Fruit fly (Drosophila melanogaster): ENCODE data around the gene ranshi.

The ranshi gene

DNA sequence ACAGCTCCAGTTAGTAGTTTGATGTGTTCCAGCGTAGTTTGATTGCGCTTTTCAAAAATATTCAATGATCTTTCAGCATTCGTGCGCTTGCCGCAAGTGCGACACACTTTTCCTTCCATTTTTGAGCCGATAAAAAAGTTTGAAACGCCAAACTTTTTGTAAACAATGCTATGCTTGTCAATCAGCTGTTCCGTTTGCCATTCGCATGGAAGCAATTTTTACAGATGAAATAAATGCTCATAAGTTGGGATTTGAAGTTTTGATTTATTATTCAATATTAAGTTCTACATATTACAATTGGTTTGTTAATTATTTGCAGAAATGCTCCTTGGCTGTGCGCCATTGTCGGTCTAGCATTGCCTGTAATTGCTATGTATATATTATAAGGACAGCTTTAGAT lies at the start of gene ranshi:
TSS of gene ranshi (minus strand) at position 152 of the 400 bp plus-strand sequence.
- TF ChIP-seq CG17801 (GFP tag; optimal IDR thresholded peaks at IDR 0.05; ENCODE audit: partially characterized antibody), result no peak

DNA sequence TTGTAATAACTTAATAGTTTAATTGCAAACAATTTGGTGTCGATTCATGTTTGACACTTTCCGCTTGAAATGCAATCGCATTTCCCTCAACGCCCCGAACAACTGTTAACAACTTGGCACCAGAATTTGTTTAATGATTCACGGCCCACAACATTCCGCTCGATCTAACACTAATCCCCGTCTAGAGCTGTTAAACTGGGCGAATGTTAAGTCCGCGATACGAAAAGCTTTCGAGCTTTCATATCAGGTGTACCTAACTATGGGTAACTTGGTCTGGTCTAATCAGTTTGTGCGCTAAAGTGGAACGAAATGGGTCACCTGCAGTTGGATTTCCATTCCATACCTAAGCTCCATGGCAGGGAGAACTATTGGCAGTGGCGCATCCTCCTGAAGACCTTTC lies 43.6 kb upstream of the ranshi start, which contains the start of gene CG34301:
TSS of gene CG34301 (plus strand) at position 301 of the 400 bp plus-strand sequence.
- TF ChIP-seq CG17801 (GFP tag; optimal IDR thresholded peaks at IDR 0.05; ENCODE audit: partially characterized antibody), result no peak

DNA sequence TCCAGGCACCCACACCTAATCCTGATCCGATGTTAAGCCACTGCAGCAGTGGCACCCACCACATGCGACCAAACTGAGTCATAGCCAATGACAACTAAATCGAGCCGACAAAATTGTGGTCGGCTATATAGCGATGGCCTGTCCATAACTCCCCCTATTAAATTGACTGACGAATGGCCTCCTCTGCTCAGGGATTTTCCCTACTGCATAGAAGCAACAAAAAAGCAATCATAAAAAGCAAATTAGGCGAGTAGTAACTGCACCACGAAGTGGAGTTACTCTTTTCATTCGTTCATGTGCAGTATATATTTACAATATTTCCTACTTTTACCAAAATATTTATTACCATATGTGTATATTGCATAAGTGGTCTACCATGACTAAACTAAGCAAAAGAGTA lies 43.1 kb upstream of the ranshi start, which contains the start of gene CG13318:
TSS of gene CG13318 (minus strand) at position 101 of the 400 bp plus-strand sequence.
- no peak for TF ChIP-seq CG17801 (GFP tag; optimal IDR thresholded peaks at IDR 0.05; ENCODE audit: partially characterized antibody)

DNA sequence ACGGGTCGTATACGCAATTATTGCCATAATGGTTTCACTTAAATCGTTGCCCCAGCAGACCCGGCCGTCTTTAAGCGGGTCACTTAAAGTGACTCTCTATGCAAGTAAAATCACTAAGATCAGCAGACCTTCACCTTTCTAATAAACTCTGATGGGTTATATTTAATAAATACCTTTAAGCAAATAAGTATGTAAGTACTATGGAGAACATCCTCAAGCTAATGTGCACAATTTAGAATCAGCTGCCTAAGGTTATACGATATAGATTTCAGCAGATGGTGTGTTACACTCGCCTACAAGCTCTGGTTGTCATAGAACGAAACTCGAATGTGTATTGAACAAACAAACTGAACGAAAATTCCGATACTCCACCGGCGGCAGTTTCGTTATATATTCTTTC lies 39.6 kb upstream of the ranshi start, which contains the start of gene CG8236:
TSS of gene CG8236 (plus strand) at position 301 of the 400 bp plus-strand sequence.
- TF ChIP-seq CG17801 (GFP tag; optimal IDR thresholded peaks at IDR 0.05; ENCODE audit: partially characterized antibody), result no peak

DNA sequence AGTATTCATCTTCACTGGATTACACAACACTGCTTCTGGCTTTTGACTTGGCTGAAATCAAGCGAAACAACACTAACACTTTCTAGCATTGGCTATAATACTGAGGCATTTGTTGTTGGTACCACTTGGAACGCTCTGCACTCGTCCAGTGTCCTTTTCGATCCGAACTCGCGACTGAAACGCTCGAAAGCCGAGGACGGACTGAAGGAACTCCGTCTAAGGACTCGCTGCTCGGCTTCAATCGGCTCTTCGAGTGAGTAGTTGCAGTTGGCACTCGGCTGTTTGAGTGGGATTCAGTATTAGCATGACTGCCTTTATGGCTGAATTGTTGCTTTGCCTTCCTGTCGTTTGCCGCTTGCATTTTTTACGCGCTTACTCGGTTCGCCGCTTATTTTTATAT lies 38.5 kb upstream of the ranshi start, which contains the start of the genes CG34135 and CG11768:
TSS of gene CG34135 (minus strand) at position 194 of the 400 bp plus-strand sequence.
TSS of gene CG11768 (minus strand) at position 203 of the 400 bp plus-strand sequence.
- TF ChIP-seq CG17801 (GFP tag; optimal IDR thresholded peaks at IDR 0.05; ENCODE audit: partially characterized antibody), result no peak

DNA sequence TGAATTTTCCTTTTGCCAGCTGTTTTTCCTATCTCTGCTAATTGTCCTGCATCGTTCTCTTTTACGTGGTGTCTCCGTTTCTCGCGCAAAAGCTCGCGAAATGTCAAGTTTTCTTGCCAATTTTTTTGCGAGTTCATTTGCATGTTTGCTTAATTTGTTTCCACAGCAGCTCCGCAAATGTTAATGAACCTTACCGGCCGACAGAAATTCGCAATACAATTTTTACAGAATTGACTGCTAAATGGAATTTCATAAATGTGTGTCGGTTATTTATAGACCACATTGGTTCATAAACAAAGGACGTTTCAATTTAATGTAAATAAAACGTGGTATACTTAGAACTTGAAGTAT lies 19.3 kb upstream of the ranshi start:
- TF ChIP-seq CG17801 (GFP tag; optimal IDR thresholded peaks at IDR 0.05; ENCODE audit: partially characterized antibody), result no peak

DNA sequence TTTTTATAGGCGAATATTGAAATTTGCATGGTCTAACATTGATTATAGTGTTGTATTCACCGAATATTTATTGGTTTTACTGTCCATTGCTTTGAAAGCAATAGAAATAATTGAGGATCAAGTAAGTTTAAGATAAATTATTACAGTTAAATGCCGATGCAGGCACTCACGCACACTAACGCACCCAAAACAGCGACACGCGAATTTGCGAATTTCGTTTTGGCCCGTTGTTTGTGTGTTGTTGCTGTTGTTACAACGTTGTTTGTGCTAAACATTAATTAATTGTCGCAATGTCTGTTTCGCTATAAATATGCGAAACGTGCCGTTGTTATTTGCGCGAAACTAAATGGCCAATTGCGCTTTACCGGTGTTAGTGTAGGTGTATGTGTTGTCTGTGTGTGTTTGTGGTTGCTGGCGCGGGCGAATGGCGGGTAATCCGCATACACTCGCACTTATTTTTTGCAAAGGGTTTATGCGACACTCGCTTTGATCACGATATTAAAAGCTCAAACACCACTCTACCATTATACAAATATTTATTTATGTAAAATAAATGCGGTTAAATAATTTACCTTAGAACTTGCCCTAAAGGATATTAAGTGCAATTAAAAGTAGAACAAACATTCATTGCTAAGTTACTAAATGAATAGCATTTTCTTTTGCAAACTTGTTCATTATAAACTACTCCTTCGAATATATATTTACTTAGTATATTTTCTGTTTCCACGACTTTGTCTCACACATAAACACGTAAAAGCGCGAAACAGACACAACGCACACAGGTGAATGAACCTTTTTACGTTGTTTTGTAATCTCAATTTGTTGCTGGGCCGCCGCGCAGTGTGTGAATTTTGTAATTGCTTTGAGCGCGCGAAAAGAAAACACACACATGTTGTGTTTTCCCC lies 18.6 kb upstream of the ranshi start:
- TF ChIP-seq CG17801 (GFP tag; optimal IDR thresholded peaks at IDR 0.05; ENCODE audit: partially characterized antibody), result peak; percentile 91

DNA sequence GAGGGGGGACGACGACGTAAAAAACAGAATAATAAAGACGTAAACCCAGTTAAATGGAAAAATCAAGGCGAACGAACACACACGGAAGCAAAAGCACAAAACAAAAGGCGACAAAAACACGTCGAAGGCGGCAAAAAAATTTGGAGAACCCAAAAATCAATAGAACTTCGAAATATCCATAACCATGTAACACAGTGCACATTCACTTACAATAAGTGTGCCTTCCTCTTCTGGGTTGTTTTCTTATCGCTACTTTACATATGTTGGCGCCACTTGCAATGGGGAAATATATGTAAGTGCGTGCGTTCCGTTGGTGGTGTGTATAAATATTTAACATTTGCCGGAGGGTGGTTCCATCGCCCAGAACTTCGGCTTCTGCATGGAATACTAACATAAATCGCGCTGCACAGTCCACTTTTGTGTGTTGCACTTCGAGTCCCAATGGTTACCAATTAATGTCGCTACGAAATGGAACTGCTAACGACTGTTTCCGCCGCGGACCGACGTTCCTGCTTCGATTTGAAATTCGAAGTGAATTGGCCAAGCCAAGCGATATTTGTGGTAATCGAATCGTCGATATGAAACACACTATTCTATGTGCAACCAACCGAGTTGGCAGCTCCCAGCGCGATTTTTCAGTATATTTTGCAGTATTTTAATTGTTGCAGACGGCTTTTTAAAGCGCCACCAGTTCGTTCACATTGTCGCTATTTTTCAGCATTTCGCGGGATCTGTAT lies 17.8 kb upstream of the ranshi start, which contains the start of the genes CG9801 and Nasp:
TSS of gene CG9801 (minus strand) at position 542 of the 737 bp plus-strand sequence.
TSS of gene Nasp (plus strand) at position 665 of the 737 bp plus-strand sequence.
- no peak for TF ChIP-seq CG17801 (GFP tag; optimal IDR thresholded peaks at IDR 0.05; ENCODE audit: partially characterized antibody)

DNA sequence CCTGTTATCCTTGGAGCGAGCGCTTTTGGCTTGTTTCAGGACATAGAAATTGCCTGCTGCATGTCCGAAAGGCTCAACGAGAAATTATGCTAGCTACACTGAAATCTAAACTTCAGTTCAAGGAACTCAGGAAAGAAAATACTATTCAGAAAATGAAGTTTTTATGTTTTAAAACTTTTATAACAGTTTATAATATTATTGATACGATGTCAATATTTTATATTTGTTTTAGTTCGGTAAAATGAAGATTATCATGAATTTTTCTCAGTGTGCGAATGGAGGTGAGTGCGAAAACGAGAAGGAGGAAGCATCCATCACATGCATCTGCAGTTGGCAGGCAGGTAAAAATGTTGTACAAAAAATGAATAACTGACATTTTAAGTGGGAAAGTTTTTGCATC lies 16.9 kb upstream of the ranshi start:
- TF ChIP-seq CG17801 (GFP tag; optimal IDR thresholded peaks at IDR 0.05; ENCODE audit: partially characterized antibody), result peak; percentile 78

DNA sequence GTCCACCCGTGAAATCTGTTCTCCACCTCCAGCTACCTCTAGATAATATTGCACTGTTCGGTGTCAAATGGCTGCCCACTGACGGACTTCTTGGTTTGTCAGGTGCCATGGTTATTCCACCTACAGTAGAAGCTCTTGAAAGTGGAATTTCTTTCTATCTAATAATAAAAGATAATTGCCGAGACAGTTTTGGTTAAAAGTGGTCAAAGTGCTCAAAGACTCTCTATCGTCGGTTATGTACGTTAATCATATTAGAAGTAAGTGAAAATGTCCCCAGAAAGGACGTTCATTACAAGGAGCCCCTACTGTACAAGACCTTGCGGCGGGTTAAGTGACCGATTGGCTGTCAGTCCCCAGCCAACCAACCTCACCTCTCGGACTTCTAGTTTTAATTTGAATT lies 14.7 kb upstream of the ranshi start:
- peak; percentile 38 for TF ChIP-seq CG17801 (GFP tag; optimal IDR thresholded peaks at IDR 0.05; ENCODE audit: partially characterized antibody)

DNA sequence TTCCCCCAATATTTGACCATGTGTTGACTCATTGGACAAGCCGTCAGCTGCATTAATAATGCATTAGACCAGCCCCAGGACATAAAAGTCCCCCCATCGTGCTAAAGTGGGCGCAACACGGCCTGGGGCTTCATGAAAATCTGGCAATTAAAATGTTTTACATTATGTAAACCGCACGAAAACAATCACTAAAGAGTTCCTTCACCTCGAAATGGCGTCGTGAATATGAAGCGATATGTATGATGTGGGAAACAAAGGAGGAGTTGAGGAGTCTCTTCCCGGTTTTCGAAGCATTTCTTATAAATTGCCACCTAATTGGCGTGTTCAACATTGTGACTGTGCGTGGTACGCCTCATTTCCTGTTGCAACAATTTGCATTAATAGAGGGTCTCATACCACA lies 13.2 kb upstream of the ranshi start:
- no peak for TF ChIP-seq CG17801 (GFP tag; optimal IDR thresholded peaks at IDR 0.05; ENCODE audit: partially characterized antibody)

DNA sequence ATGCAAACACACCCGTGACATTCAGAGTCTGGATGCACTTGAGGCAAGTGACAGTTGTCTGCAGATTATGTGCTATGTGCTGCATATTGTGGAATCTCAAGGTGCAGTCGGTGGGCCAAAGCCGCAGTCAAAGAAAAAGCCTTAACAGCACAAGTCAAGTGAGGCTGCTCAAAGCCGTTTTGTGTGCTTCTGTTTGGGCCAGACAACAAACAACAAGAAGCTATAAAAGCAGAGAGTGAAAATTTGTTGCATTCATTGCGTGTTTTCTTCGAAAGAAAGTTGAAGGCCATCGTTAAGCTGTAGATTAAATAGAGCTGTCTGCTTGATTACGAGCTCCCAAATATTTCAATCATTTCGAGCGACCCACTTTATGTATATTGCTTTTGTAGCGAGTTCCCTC lies 12.4 kb upstream of the ranshi start:
- TF ChIP-seq CG17801 (GFP tag; optimal IDR thresholded peaks at IDR 0.05; ENCODE audit: partially characterized antibody), result no peak

DNA sequence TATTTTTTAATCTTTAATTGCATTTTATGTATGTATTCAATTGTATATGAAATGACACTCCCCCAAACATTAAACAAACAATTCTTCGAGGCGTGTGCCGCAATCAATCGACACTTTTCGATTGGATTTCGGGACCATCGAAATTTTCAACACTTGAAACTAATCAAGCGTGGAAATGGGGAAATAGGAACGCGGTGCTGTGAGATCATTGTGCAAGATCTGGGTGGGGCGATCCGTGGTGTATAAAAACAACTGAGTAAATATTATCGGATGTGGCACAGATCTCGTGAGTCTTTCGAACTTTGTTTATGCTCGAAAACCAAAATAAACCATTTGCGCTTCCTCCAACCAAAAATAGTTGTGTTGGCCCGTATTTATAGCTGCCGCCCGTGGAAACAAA lies 11.8 kb upstream of the ranshi start:
- TF ChIP-seq CG17801 (GFP tag; optimal IDR thresholded peaks at IDR 0.05; ENCODE audit: partially characterized antibody), result no peak

DNA sequence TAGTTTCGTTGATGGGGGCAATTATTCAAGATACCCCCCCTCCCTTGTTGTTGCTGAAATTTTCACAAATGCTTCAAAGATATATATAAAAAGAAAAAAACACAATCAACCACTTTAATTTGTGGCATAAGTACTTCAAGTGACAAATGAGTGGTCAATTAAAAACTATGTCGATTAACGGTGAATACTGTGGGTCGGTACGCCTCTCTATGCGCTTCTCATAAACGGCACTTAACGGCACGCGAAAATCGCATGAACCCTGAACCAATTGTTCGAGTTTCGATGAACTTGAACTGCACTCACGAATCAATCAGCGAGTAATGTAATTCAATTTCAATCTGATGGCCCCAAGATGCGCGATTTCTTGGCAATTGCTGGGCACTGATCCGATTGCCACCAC lies 10.6 kb upstream of the ranshi start:
- no peak for TF ChIP-seq CG17801 (GFP tag; optimal IDR thresholded peaks at IDR 0.05; ENCODE audit: partially characterized antibody)

DNA sequence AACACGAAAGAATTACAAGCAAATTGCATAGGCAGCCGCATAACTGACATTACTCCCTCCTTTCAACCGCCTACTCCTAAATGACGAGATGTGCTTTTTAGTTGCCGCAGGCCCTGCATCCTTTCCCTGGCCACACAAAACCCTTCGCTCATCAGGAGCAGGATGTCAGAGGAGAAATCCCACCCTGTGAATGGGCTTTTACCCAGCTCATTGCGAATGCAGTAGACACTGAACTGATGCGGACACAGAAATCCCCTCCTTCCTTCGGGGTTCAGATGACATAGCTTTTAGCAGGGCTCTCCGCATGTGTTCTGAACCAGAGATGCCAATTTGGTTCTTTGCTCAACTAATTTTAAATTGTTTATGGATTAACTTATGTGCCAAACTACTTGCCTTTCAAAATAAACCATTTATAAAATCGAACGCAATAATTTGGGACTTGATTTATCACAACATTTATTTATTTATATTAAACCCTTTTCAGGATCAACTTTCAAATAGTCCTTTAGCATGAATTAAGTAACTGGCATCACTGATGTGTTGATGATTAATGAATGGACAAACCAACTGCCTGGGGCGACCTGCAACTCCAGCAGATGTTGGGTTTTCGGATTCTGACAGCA lies 9.8 kb upstream of the ranshi start:
- no peak for TF ChIP-seq CG17801 (GFP tag; optimal IDR thresholded peaks at IDR 0.05; ENCODE audit: partially characterized antibody)

Data from ovary, adult (tissue).